Worm (Caenorhabditis elegans) whole organism, early embryonic: ENCODE results near the gene gst-32.

ENCODE experiments used
- F13C5.2 ChIP-seq: sonication (generic microtip); optimal IDR thresholded peaks from 2 replicates; lab custom pipeline; 2017; ENCODE audit warnings: mild to moderate bottlenecking, missing genetic modification characterization, inconsistent platforms, missing compliant biosample characterization
- aly-1 ChIP-seq: sonication (generic microtip); optimal IDR thresholded peaks from 2 replicates; lab custom pipeline; 2016; ENCODE audit warnings: missing genetic modification characterization, missing compliant biosample characterization
- ama-1 ChIP-seq: fragments of 150-350 bp; optimal IDR thresholded peaks from 2 replicates; lab custom pipeline; 2014
- ceh-13 ChIP-seq: fragments of 200-800 bp; sonication (Bioruptor generic); optimal IDR thresholded peaks from 2 replicates; lab custom pipeline; 2018; ENCODE audit warnings: mild to moderate bottlenecking, missing genetic modification characterization, missing compliant biosample characterization
- ets-7 ChIP-seq: sonication (generic microtip); optimal IDR thresholded peaks from 2 replicates; lab custom pipeline; 2016; ENCODE audit warnings: missing genotype, missing genetic modification characterization, missing compliant biosample characterization
- flt-1 ChIP-seq: fragments of 200-800 bp; sonication (Bioruptor generic); IDR thresholded peaks from 2 replicates; pipeline ENCODE4 v1.3.6; 2022; ENCODE audit warnings: missing genetic modification characterization, missing compliant biosample characterization
- hmbx-1 ChIP-seq: sonication (generic microtip); optimal IDR thresholded peaks from 2 replicates; lab custom pipeline; 2016; ENCODE audit warnings: mild to moderate bottlenecking, missing genetic modification characterization, missing compliant biosample characterization
- hmg-4 ChIP-seq: fragments of 200-800 bp; sonication (Bioruptor generic); optimal IDR thresholded peaks from 2 replicates; lab custom pipeline; 2018; ENCODE audit warnings: mild to moderate bottlenecking, missing genetic modification characterization, missing compliant biosample characterization
- pes-1 ChIP-seq: fragments of 200-800 bp; sonication (Bioruptor generic); IDR thresholded peaks from 2 replicates; pipeline ENCODE4 v1.3.6; 2022; ENCODE audit warnings: missing genetic modification reagents, missing genetic modification characterization, missing compliant biosample characterization
- sea-1 ChIP-seq: fragments of 200-800 bp; sonication (Bioruptor generic); conservative IDR thresholded peaks from 2 replicates; pipeline ENCODE4 v1.3.6; 2022; ENCODE audit warnings: missing genetic modification characterization, missing compliant biosample characterization
- tbx-37 ChIP-seq: fragments of 200-800 bp; sonication (Bioruptor generic); conservative IDR thresholded peaks from 2 replicates; pipeline ENCODE4 v1.3.6; 2022; ENCODE audit warnings: missing genetic modification reagents, missing genetic modification characterization, missing compliant biosample characterization
- tra-4 ChIP-seq: sonication (generic microtip); optimal IDR thresholded peaks from 2 replicates; lab custom pipeline; 2017; ENCODE audit warnings: missing genetic modification characterization, missing compliant biosample characterization

DNA sequence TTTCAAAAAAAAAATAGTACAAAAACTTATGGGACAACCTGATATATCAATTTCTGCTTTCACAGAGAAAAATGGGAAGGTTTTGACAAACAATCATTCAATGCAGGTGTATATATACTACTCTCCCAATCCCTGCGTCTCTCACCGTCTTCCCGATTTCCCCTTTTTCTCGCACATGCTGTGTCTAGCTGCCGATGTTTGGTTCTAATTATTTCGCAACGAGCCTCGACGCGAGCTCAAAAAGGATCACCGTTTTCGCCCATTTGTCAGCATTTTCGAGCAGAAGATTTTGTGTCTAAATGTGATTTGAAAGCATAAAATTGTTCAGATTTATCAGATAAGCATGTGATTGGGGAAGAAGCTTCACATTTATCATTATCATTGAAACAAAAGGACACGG is 5.2 kb downstream of the gst-32 start:
- TF ChIP-seq ets-7 (no peak), pes-1 (GFP tag; lab: Robert Waterston, UW) (no peak), tra-4 (no peak), flt-1 (no peak), hmbx-1 (no peak), ama-1 (lab: Kevin White, UChicago) (no peak), tbx-37 (GFP tag; lab: Robert Waterston, UW) (no peak), aly-1 (tag; lab: Kevin White, UChicago) (no peak), sea-1 (GFP tag; lab: Robert Waterston, UW) (no peak), F13C5.2 (no peak), hmg-4 (no peak), ceh-13 (GFP tag; lab: Kevin White, UChicago) (no peak)
